Worm (Caenorhabditis elegans) whole organism, L4 larva: Measurements from ENCODE around the gene hda-4.
A peak's percentile ranks its signal among the peaks of the same experiment; 100 is the strongest.

Experiments used
- D1046.2 ChIP-seq: fragments of 200-800 bp; sonication (Bioruptor generic); IDR thresholded peaks from 2 replicates; pipeline ENCODE4 v1.3.6; 2022; ENCODE audit warnings: missing genetic modification characterization, missing compliant biosample characterization
- F26F4.8 ChIP-seq: fragments of 200-800 bp; sonication (Bioruptor generic); conservative IDR thresholded peaks from 2 replicates; pipeline ENCODE4 v1.3.6; 2022; ENCODE audit warnings: missing genetic modification characterization, missing compliant biosample characterization
- T26A8.4 ChIP-seq: fragments of 200-800 bp; sonication (Bioruptor generic); IDR thresholded peaks from 2 replicates; pipeline ENCODE4 v1.3.6; 2022; ENCODE audit warnings: missing genetic modification characterization, missing compliant biosample characterization
- Y105C5A.15 ChIP-seq: fragments of 200-800 bp; sonication (Bioruptor generic); IDR thresholded peaks from 2 replicates; pipeline ENCODE4 v1.3.6; 2022; ENCODE audit warnings: missing genetic modification characterization, missing compliant biosample characterization
- Y5F2A.4 ChIP-seq: fragments of 200-800 bp; sonication (Bioruptor generic); optimal IDR thresholded peaks from 2 replicates; lab custom pipeline; 2018; ENCODE audit warnings: mild to moderate bottlenecking, missing genetic modification characterization, missing compliant biosample characterization
- Y75B8A.6 ChIP-seq: fragments of 200-800 bp; sonication (Bioruptor generic); IDR thresholded peaks from 2 replicates; pipeline ENCODE4 v1.3.6; 2022; ENCODE audit warnings: missing genetic modification reagents, missing genetic modification characterization, missing compliant biosample characterization
- aha-1 ChIP-seq: fragments of 150-350 bp; peaks from one replicate; lab custom pipeline; 2014; ENCODE audit warnings: missing biosample characterization, missing genetic modification characterization
- aly-2 ChIP-seq: sonication (generic microtip); optimal IDR thresholded peaks from 2 replicates; lab custom pipeline; 2018; ENCODE audit warnings: missing biosample characterization, missing genetic modification characterization
- ama-1 ChIP-seq: fragments of 150-350 bp; optimal IDR thresholded peaks from 2 replicates; lab custom pipeline; 2014; ENCODE audit warnings: inconsistent platforms, mixed read lengths
- attf-4 ChIP-seq: sonication (generic microtip); optimal IDR thresholded peaks from 3 replicates; lab custom pipeline; 2017; ENCODE audit warnings: missing biosample characterization, missing genetic modification characterization
- ceh-32 ChIP-seq: sonication (generic microtip); optimal IDR thresholded peaks from 2 replicates; lab custom pipeline; 2016; ENCODE audit warnings: mild to moderate bottlenecking, missing genetic modification characterization, missing compliant biosample characterization; ENCODE audit not compliant: poor library complexity
- ceh-44 ChIP-seq: fragments of 200-800 bp; sonication (Bioruptor generic); IDR thresholded peaks from 2 replicates; pipeline ENCODE4 v1.3.6; 2022; ENCODE audit warnings: missing genetic modification reagents, missing genetic modification characterization, missing compliant biosample characterization
- ceh-62 ChIP-seq: sonication (generic microtip); optimal IDR thresholded peaks from 2 replicates; lab custom pipeline; 2017; ENCODE audit warnings: missing biosample characterization, missing genetic modification characterization
- ceh-82 ChIP-seq: sonication (generic microtip); optimal IDR thresholded peaks from 2 replicates; lab custom pipeline; 2017; ENCODE audit warnings: missing biosample characterization, missing genetic modification characterization
- daf-19 ChIP-seq: fragments of 200-800 bp; sonication (Bioruptor generic); conservative IDR thresholded peaks from 2 replicates; pipeline ENCODE4 v1.3.6; 2022; ENCODE audit warnings: missing genetic modification characterization, missing compliant biosample characterization
- daf-8 ChIP-seq: fragments of 200-800 bp; sonication (Bioruptor generic); IDR thresholded peaks from 2 replicates; pipeline ENCODE4 v1.3.6; 2022; ENCODE audit warnings: missing genetic modification characterization, missing compliant biosample characterization
- dmd-6 ChIP-seq: fragments of 200-800 bp; sonication (Bioruptor generic); IDR thresholded peaks from 2 replicates; pipeline ENCODE4 v1.3.6; 2022; ENCODE audit warnings: missing genetic modification reagents, missing genetic modification characterization, missing compliant biosample characterization
- dpl-1 ChIP-seq: fragments of 150-350 bp; optimal IDR thresholded peaks from 2 replicates; lab custom pipeline; 2014; ENCODE audit warnings: missing biosample characterization, missing genetic modification reagents, missing genetic modification characterization
- dve-1 ChIP-seq: sonication (generic microtip); optimal IDR thresholded peaks from 2 replicates; lab custom pipeline; 2017; ENCODE audit warnings: antibody characterized with exemption, mild to moderate bottlenecking, missing genetic modification characterization, missing compliant biosample characterization; ENCODE audit not compliant: insufficient read depth
- egl-27 ChIP-seq: sonication (generic microtip); optimal IDR thresholded peaks from 3 replicates; lab custom pipeline; 2017; ENCODE audit warnings: missing biosample characterization, missing genetic modification reagents, missing genetic modification characterization
- egl-43 ChIP-seq: fragments of 200-800 bp; sonication (Bioruptor generic); IDR thresholded peaks from 2 replicates; pipeline ENCODE4 v1.3.6; 2022; ENCODE audit warnings: missing genetic modification reagents, missing genetic modification characterization, missing compliant biosample characterization
- fos-1 ChIP-seq: fragments of 150-350 bp; optimal IDR thresholded peaks from 2 replicates; lab custom pipeline; 2014; ENCODE audit warnings: missing biosample characterization, missing genetic modification characterization
- gei-8 ChIP-seq: fragments of 200-800 bp; sonication (Bioruptor generic); optimal IDR thresholded peaks from 2 replicates; lab custom pipeline; 2018; ENCODE audit warnings: mild to moderate bottlenecking, missing genetic modification characterization, missing compliant biosample characterization
- hif-1 ChIP-seq, 2 experiments: sonication (generic microtip); optimal IDR thresholded peaks; 2 replicates each; lab custom pipeline; 2016 to 2017; ENCODE audit warnings: missing compliant biosample characterization in 2 of 2, missing genetic modification characterization in 2 of 2, missing genetic modification reagents in 2 of 2, missing genotype in 2 of 2, mild to moderate bottlenecking in 1 of 2
- hlh-30 ChIP-seq: sonication (generic microtip); optimal IDR thresholded peaks from 2 replicates; lab custom pipeline; 2017; ENCODE audit warnings: antibody characterized with exemption, mild to moderate bottlenecking, missing genetic modification characterization, missing compliant biosample characterization; ENCODE audit not compliant: insufficient read depth
- hmg-1.1 ChIP-seq: fragments of 200-800 bp; sonication (Bioruptor generic); IDR thresholded peaks from 2 replicates; pipeline ENCODE4 v1.3.6; 2022; ENCODE audit warnings: missing genetic modification reagents, missing genetic modification characterization, missing compliant biosample characterization
- lin-38 ChIP-seq: fragments of 200-800 bp; sonication (Bioruptor generic); IDR thresholded peaks from 2 replicates; pipeline ENCODE4 v1.3.6; 2022; ENCODE audit warnings: missing genetic modification reagents, missing genetic modification characterization, missing compliant biosample characterization
- lin-39 ChIP-seq: fragments of 150-350 bp; optimal IDR thresholded peaks from 2 replicates; lab custom pipeline; 2014; ENCODE audit warnings: missing biosample characterization, missing genetic modification reagents, missing genetic modification characterization
- lir-3 ChIP-seq: sonication (generic microtip); optimal IDR thresholded peaks from 2 replicates; lab custom pipeline; 2016; ENCODE audit warnings: mild to moderate bottlenecking, missing genetic modification characterization, missing compliant biosample characterization
- lsy-2 ChIP-seq, 2 experiments: fragments of 150-350 bp in 1 of 2; sonication (generic microtip) in 1 of 2; optimal IDR thresholded peaks; 2 replicates each; lab custom pipeline; 2014 to 2017; ENCODE audit warnings: missing biosample characterization in 2 of 2, missing genetic modification characterization in 2 of 2
- madf-5 ChIP-seq, 2 experiments: fragments of 200-800 bp; sonication (Bioruptor generic); IDR thresholded peaks; 2 replicates each; pipeline ENCODE4 v1.3.6; 2022; ENCODE audit warnings: missing compliant biosample characterization in 2 of 2, missing genetic modification characterization in 2 of 2
- mxl-3 ChIP-seq: fragments of 200-800 bp; sonication (Bioruptor generic); optimal IDR thresholded peaks from 2 replicates; lab custom pipeline; 2018; ENCODE audit warnings: mild to moderate bottlenecking, missing genetic modification characterization, missing compliant biosample characterization
- nhr-11 ChIP-seq: fragments of 150-350 bp; optimal IDR thresholded peaks from 2 replicates; lab custom pipeline; 2014; ENCODE audit warnings: missing biosample characterization, missing genetic modification characterization
- nhr-237 ChIP-seq: sonication (generic microtip); optimal IDR thresholded peaks from 2 replicates; lab custom pipeline; 2017; ENCODE audit warnings: missing biosample characterization, missing genetic modification characterization
- nhr-28 ChIP-seq: fragments of 150-350 bp; optimal IDR thresholded peaks from 2 replicates; lab custom pipeline; 2014; ENCODE audit warnings: missing biosample characterization, missing genetic modification characterization
- nhr-41 ChIP-seq: fragments of 200-800 bp; sonication (Bioruptor generic); IDR thresholded peaks from 2 replicates; pipeline ENCODE4 v1.3.6; 2022; ENCODE audit warnings: missing genetic modification reagents, missing genetic modification characterization, missing compliant biosample characterization
- nhr-48 ChIP-seq: sonication (generic microtip); optimal IDR thresholded peaks from 2 replicates; lab custom pipeline; 2016; ENCODE audit warnings: mild to moderate bottlenecking, missing genetic modification characterization, missing compliant biosample characterization
- nhr-6 ChIP-seq: fragments of 150-350 bp; optimal IDR thresholded peaks from 2 replicates; lab custom pipeline; 2014; ENCODE audit warnings: missing biosample characterization, missing genetic modification characterization
- nhr-76 ChIP-seq: fragments of 150-350 bp; optimal IDR thresholded peaks from 2 replicates; lab custom pipeline; 2014; ENCODE audit warnings: missing biosample characterization, missing genetic modification characterization
- nhr-77 ChIP-seq: fragments of 150-350 bp; optimal IDR thresholded peaks from 2 replicates; lab custom pipeline; 2014; ENCODE audit warnings: missing biosample characterization, missing genetic modification characterization
- sdz-12 ChIP-seq: fragments of 200-800 bp; sonication (Bioruptor generic); optimal IDR thresholded peaks from 2 replicates; lab custom pipeline; 2018; ENCODE audit warnings: mild to moderate bottlenecking, missing genetic modification characterization, missing compliant biosample characterization
- set-16 ChIP-seq: fragments of 200-800 bp; sonication (Bioruptor generic); IDR thresholded peaks from 2 replicates; pipeline ENCODE4 v1.3.6; 2022; ENCODE audit warnings: missing genetic modification reagents, missing genetic modification characterization, missing compliant biosample characterization
- skn-1 ChIP-seq: fragments of 150-350 bp; optimal IDR thresholded peaks from 2 replicates; lab custom pipeline; 2014; ENCODE audit warnings: missing biosample characterization, missing genetic modification characterization
- spr-1 ChIP-seq: sonication (generic microtip); optimal IDR thresholded peaks from 2 replicates; lab custom pipeline; 2016; ENCODE audit warnings: mild to moderate bottlenecking, missing genetic modification characterization, missing compliant biosample characterization
- spr-3 ChIP-seq: fragments of 200-800 bp; sonication (Bioruptor generic); optimal IDR thresholded peaks from 2 replicates; lab custom pipeline; 2018; ENCODE audit warnings: mild to moderate bottlenecking, missing genetic modification characterization, missing compliant biosample characterization
- unc-130 ChIP-seq: sonication (generic microtip); optimal IDR thresholded peaks from 2 replicates; lab custom pipeline; 2016; ENCODE audit warnings: missing genetic modification reagents, missing genetic modification characterization, missing compliant biosample characterization
- zfp-2 ChIP-seq: sonication (generic microtip); optimal IDR thresholded peaks from 2 replicates; lab custom pipeline; 2016; ENCODE audit warnings: mild to moderate bottlenecking, missing genetic modification characterization, missing compliant biosample characterization
- zip-11 ChIP-seq: fragments of 200-800 bp; sonication (Bioruptor generic); IDR thresholded peaks from 2 replicates; pipeline ENCODE4 v1.3.6; 2022; ENCODE audit warnings: missing genetic modification characterization, missing compliant biosample characterization
- zip-2 ChIP-seq: fragments of 150-350 bp; optimal IDR thresholded peaks from 2 replicates; lab custom pipeline; 2014; ENCODE audit warnings: missing biosample characterization, missing genetic modification characterization

Gene hda-4

ce11 chrX:16729259-16729658 lies at the start of gene hda-4:
hda-4 (plus strand) TSS chrX:16729559.
- TF ChIP-seq nhr-76 (tag; lab: Kevin White, UChicago): no peak
- TF ChIP-seq aha-1 (tag; lab: Kevin White, UChicago): no peak
- no peak for TF ChIP-seq nhr-6
- no peak for TF ChIP-seq gei-8 (GFP tag; lab: Kevin White, UChicago)
- TF ChIP-seq sdz-12: no peak
- no peak for TF ChIP-seq madf-5 (GFP tag; IDR thresholded peaks at IDR 0.05; lab: Robert Waterston, UW)
- TF ChIP-seq lin-38: no peak
- TF ChIP-seq ceh-44 (GFP tag; lab: Robert Waterston, UW): no peak
- TF ChIP-seq hmg-1.1 (GFP tag; lab: Robert Waterston, UW): no peak

ce11 chrX:16681910-16682493 lies 47.4 kb upstream of the hda-4 start:
- TF ChIP-seq madf-5 (GFP tag; IDR thresholded peaks at IDR 0.05; lab: Robert Waterston, UW) (0 out of 4 replicates have a peak, but pooled peaks of 1 of the 2 experiments have one; percentile 56), T26A8.4 (GFP tag; lab: Robert Waterston, UW) (peak; percentile 99), zip-11 (GFP tag; lab: Robert Waterston, UW) (no peak; the same call in 1 of the 2 replicates), zfp-2 (tag; lab: Kevin White, UChicago) (peak; percentile 83), attf-4 (tag; lab: Kevin White, UChicago) (peak; percentile 60), Y75B8A.6 (GFP tag; lab: Robert Waterston, UW) (peak; percentile 85; the same call in 1 of the 2 replicates), dpl-1 (GFP tag; lab: Kevin White, UChicago) (peak; percentile 73), egl-43 (peak; percentile 96), gei-8 (GFP tag; lab: Kevin White, UChicago) (peak; percentile 77), dmd-6 (GFP tag; lab: Robert Waterston, UW) (peak; percentile 98), nhr-48 (peak; percentile 97), zip-2 (peak; percentile 96), lin-39 (tag; lab: Kevin White, UChicago) (peak; percentile 97), nhr-28 (tag; lab: Kevin White, UChicago) (peak; percentile 91), daf-19 (GFP tag; lab: Robert Waterston, UW) (peak; percentile 94), set-16 (GFP tag; lab: Robert Waterston, UW) (0 out of 2 replicates have a peak, but pooled peaks have one; percentile 6), nhr-77 (tag; lab: Kevin White, UChicago) (peak; percentile 100), spr-3 (GFP tag; lab: Kevin White, UChicago) (peak; percentile 95), lin-38 (peak; percentile 87), spr-1 (tag; lab: Kevin White, UChicago) (peak; percentile 97), F26F4.8 (GFP tag; lab: Robert Waterston, UW) (no peak), nhr-237 (peak; percentile 93), hif-1 (tag; optimal IDR thresholded peaks at IDR 0.05; lab: Kevin White, UChicago) (peak; percentile 85 to 87), skn-1 (tag; lab: Kevin White, UChicago) (peak; percentile 54), D1046.2 (peak; percentile 88), Y5F2A.4 (peak; percentile 97), daf-8 (GFP tag; lab: Robert Waterston, UW) (no peak), nhr-11 (tag; lab: Kevin White, UChicago) (peak; percentile 94), lsy-2 (tag; optimal IDR thresholded peaks at IDR 0.05; lab: Kevin White, UChicago) (peak; percentile 96 to 97), fos-1 (tag; lab: Kevin White, UChicago) (peak; percentile 98), aly-2 (no peak), ceh-82 (tag; lab: Kevin White, UChicago) (peak; percentile 76), unc-130 (peak; percentile 50), egl-27 (tag; lab: Kevin White, UChicago) (no peak), dve-1 (tag; lab: Kevin White, UChicago) (peak; percentile 99), hlh-30 (tag; lab: Kevin White, UChicago) (peak; percentile 95), ceh-32 (peak; percentile 84), mxl-3 (GFP tag; lab: Kevin White, UChicago) (peak; percentile 93), ceh-62 (tag; lab: Kevin White, UChicago) (no peak), Y105C5A.15 (0 out of 2 replicates have a peak, but pooled peaks have one; percentile 71), ama-1 (lab: Kevin White, UChicago) (no peak), hmg-1.1 (GFP tag; lab: Robert Waterston, UW) (peak; percentile 100), lir-3 (tag; lab: Kevin White, UChicago) (peak; percentile 90), nhr-41 (GFP tag; lab: Robert Waterston, UW) (peak; percentile 86)
